Worm (Caenorhabditis elegans) whole organism, dauer: ENCODE results near the gene T19D2.3.

Source experiments
- unc-62 ChIP-seq: sonication (generic microtip); optimal IDR thresholded peaks from 2 replicates; lab custom pipeline; 2017; ENCODE audit warnings: missing biosample characterization, missing genetic modification reagents, missing genetic modification characterization

T19D2.3 gene

DNA sequence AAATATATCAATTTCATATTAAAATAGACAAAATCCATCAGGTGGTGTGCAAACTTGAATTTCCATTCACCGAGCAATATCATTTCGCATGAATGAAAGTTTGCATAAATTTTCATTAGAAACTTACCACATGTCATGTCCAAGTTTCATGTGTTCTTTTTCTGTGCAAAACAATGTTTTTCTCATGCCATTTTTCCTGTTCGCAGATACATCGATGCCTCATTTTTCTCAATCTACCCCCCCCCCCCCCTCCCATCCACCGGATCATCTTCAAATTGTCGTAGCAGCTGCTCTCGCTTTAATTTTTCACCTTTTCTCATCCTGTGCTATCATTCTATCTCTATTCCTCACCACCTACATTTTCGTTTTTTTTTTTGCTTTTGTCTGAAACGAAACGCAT lies at the start of gene T19D2.3:
TSS of gene T19D2.3 (plus strand) at position 301 of the 400 bp plus-strand sequence.
- TF ChIP-seq unc-62 (GFP tag; lab: Kevin White, UChicago), result no peak

DNA sequence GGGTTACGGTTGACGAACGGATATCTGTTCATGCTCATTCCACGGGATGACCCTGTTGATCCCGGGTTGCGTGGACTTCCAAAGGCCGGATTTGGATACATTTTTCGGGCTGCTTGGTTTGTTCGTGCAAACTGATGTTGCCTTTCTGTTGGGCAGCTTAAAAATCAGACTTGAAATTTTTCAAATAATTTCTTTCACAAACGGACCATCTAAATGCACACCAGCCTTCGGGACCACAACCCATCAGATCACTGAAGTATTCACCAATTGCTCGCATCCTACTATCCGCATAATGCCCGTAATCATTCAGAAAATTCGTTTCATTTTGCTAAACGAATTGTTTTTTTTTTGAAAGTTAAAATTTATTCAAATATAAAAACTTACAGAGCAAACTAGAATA lies 43.5 kb upstream of the T19D2.3 start, which contains the start of gene F47F2.3:
TSS of gene F47F2.3 (minus strand) at position 101 of the 400 bp plus-strand sequence.
- no peak for TF ChIP-seq unc-62 (GFP tag; lab: Kevin White, UChicago)

DNA sequence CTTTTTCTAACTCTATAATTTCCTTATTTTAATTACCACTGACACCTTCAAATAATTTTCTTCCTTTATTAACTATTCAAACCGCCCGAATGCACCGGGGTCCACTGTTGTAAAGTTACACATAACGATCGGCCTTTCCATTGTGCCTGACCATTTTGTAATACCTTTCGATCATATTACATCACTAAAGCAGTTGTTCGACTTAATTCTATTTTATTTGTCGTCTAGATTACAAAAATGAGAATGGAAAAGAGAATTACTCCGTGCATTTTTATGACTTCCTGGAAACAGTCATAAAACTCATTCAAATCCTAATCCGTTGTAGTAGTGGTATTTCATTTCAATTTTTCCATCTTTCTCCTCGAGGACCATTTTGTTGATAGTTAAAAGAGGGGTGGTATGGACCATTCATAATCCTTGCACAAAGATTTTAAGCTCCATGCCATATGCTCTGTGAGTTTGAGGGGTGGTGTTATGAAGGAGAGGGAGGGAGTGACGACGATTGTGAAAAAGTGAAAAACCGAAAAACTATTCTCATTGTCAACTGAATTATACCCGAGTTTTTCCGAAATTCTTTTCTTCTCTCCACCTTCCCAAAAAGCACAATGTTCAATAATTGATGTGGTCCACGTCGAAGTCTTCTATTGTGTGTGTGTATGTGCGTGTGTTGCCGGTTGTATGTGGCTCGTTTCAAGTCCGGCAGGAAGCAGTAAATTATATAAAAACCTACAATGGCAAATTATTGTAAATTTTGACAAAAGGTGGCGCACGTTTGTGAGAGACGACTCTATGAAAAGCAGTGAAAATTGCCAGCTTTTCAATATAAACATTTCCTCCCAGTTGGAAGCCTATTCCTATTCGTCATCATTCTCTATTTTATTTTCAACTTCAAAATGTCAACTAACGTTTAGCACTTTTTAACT lies 40.5 kb upstream of the T19D2.3 start:
- no peak for TF ChIP-seq unc-62 (GFP tag; lab: Kevin White, UChicago)

DNA sequence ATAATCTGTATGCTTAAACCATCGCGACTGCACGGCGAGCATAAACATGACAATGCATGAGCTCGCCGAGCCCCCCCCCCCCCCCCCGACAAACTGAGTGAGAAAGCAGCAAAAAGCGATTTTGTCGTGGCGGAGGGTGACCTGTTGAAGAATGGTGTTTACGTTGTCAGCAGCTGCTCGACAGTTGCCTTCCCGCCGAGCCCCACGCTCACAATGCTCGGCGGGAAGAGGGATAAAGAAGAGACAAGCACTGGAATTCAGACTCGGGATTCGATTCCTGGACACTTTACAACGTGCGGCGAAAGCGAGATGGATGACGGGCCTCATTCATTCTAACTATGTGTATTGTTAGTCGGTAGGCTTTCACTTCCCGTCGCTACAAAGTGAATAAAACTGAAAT lies 38.3 kb upstream of the T19D2.3 start:
- no peak for TF ChIP-seq unc-62 (GFP tag; lab: Kevin White, UChicago)

DNA sequence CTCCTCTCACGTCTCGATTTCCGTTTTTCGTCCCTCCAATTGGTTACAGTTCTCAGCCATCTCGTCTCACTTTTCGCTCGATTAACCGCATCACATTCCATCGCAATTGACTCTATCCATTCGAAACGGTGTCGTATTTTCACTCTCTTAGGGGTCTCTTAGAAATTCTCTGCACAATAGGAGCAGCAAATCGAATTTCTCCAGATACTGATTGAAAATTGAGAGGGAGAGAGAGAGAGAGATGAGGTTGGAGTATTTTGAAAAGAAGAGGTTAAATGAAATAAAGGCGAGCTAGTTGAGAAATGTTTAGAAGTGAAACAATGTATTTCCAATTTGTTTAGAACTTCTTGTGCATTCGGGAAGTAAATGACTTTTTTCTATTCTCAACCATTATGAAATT lies 37.7 kb upstream of the T19D2.3 start:
- no peak for TF ChIP-seq unc-62 (GFP tag; lab: Kevin White, UChicago)

DNA sequence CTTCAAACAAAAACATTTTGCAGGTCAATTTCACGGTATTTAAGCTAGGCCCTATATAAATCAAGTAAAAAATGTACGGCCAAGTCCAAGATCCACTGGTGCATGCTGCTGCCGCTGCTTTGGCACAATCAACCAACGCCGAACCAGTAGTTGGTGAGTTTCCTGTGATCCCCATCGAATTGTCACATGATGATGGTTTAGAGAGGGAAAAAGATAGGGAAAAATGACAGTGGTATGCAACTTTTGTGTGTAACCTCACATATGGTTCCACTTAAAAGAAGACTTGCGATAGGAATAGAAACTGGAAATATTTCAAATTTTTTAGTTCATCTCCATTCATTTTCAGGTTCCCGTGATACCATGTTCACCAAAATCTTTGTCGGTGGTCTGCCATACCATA lies 34.5 kb upstream of the T19D2.3 start, which contains the start of gene sup-12:
TSS of gene sup-12 (plus strand) at position 17 of the 400 bp plus-strand sequence.
- no peak for TF ChIP-seq unc-62 (GFP tag; lab: Kevin White, UChicago)

DNA sequence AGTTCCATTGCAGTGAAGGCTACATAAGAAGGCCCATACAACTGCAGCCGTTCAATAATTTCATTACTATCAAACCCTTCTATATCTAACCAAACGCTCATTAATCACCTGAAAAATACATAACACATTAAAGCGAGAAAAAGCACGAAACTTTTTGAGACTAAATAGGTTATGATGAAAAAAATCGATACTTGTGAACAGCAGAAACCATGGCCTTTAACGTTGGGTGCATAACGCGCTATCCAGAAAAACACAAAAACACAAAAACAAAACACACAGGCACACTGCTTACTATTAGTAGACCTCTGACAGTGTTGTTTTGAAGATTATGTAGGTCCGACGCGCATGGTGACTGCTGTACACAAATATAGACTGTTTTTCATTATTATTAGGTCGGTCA lies 27.8 kb upstream of the T19D2.3 start, which contains the start of gene T22B2.5:
TSS of gene T22B2.5 (minus strand) at position 101 of the 400 bp plus-strand sequence.
- TF ChIP-seq unc-62 (GFP tag; lab: Kevin White, UChicago), result no peak

DNA sequence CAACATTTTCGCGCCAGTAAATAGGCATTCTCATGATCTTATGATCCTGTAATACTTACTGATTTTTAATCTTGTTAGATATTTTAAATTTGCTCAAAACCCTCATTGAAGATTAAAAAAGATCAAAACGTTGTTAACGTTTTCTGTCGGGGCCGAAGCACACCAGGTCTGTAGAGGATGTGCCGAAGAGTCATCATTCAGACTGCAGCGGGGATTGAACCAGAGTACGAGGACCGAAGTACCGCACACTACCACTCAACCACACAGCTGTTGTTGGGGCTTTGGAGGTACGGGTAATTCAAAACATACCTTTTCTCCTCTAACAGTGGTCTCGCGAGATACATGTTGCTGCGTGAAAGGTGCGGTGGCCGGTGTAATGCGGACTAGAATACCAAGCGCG lies 24.8 kb upstream of the T19D2.3 start:
- no peak for TF ChIP-seq unc-62 (GFP tag; lab: Kevin White, UChicago)

DNA sequence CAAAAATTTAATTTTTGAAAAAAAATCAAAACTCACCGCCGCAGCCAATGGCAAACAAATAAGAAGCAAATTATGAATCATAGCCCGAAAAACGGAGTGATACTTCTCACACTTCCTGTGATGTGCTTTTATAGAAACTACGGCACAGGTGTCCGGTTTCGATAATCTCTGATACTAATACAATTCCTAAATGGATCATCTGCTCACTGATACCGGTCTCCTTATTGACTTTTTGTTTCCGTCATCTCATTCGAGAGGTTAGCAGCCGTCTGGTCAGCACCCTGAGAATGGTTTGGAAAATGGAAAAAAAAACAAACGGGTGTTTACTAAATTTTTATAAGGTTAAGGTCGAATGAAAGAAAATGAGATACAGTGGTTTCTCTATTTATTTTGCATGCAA lies 23.3 kb upstream of the T19D2.3 start, which contains the start of gene idpp-9:
TSS of gene idpp-9 (minus strand) at position 101 of the 400 bp plus-strand sequence.
- no peak for TF ChIP-seq unc-62 (GFP tag; lab: Kevin White, UChicago)

DNA sequence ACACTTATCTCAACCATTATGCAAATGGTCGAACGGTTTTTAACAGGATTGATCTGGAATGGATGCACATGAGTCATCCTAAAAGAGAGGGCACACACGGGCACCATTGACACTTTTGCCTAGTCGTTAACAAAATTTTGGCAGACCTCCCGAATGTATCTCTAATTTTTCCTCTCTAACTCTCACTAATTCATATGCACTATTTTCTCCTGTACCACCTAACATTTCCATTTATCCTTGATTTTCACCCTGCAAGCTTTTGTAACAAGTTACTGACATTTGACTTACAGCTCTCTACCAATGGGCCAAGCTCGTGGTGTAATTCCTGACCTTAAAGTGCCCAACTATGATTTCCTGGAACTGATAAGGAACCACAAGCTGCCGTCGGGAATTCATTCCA lies 22.0 kb upstream of the T19D2.3 start, which contains the start of gene T22B2.3:
TSS of gene T22B2.3 (plus strand) at position 301 of the 400 bp plus-strand sequence.
- no peak for TF ChIP-seq unc-62 (GFP tag; lab: Kevin White, UChicago)

DNA sequence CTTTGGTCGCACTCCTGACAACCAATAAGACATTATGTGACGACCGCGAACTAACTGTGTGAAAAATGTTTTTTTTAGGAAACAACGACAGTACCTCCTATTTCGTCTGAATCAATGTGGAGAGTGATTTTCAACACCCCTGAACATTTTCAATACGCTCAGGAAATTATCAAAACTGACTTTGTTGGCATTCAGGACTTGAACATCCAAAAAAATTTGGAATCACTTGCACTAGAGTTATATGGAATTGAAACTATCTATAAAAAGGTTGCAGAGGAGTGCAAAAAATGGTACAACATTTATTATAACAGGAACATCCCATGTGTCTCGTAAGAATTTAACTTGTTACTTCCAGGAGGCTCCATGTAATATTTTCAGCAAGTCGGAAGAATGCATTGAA lies 20.9 kb upstream of the T19D2.3 start:
- TF ChIP-seq unc-62 (GFP tag; lab: Kevin White, UChicago), result no peak

DNA sequence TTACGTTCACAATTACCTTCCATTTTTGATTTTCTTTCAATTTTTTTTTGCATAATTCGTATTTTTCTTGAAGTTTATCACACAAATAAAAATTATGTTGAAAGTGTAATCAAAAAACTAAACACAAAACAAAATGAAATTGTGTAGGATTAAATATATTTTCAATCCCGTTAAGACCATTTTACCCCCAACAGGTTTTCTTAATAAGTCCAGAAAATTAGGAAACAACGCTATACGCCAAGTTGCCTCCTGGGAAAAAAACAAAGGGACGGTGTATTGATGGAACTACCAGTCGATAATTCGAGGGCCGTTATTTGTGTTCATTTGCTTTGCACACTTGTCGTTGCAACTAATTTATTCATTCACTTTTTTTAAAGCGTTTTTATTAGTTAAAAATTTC lies 19.4 kb upstream of the T19D2.3 start:
- TF ChIP-seq unc-62 (GFP tag; lab: Kevin White, UChicago), result no peak

DNA sequence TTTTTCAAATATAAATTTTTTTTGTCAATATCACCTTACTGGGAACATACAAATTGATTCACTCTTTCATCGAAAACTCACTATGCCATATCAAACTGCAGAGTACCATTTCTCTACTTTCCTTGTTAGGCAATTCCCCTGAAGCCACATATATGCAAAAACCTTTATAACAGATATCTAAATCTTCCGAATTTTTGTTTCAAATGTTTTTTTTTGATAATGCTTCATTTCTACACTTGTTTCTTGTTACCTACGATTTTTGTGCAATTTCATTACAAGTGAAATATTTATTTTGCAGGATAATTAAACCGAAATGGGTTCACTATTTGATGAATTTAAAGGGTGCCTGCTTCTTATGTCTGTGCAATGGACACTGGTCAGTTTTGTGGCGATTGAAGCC lies 18.9 kb upstream of the T19D2.3 start, which contains the start of gene T22B2.2:
TSS of gene T22B2.2 (plus strand) at position 301 of the 400 bp plus-strand sequence.
- no peak for TF ChIP-seq unc-62 (GFP tag; lab: Kevin White, UChicago)

DNA sequence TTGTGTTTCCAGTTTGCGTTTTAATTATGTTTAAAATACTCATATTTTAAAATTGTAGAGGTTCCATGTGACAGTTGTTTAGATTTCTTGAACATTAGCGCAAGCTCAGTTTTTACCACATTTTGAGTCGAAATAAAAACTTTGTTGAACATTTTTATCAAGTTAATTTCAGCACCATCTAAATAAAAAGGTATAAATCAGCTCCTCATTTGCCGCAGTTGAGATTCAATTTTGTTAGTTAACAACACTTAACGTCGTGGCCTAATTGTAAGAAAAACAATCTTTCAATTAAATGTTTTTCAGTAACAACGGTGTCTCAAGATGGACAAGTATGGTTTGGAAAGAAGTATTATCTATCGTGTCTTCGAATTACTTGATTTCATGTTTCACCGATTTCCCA lies 18.3 kb upstream of the T19D2.3 start:
- TF ChIP-seq unc-62 (GFP tag; lab: Kevin White, UChicago), result no peak

DNA sequence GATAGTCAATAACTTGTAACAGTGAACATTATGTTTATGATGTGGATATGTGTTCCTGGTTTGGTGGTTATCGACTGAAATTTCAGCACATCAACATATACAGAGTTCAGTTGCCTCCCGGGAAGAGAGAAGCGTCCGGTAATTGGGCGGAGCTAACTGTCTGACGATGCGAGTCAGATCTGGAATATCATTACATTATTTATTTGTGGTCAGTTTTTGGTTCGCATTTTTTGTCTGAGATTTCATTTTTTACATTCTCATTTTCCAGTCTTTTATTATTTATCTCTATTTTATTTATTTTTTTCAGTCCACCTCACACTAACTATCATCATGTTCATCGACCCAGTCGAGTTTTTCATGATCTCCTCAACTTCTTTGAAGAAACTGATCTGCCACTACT lies 13.3 kb upstream of the T19D2.3 start, which contains the start of gene T22B2.1:
TSS of gene T22B2.1 (plus strand) at position 301 of the 400 bp plus-strand sequence.
- TF ChIP-seq unc-62 (GFP tag; lab: Kevin White, UChicago), result no peak

DNA sequence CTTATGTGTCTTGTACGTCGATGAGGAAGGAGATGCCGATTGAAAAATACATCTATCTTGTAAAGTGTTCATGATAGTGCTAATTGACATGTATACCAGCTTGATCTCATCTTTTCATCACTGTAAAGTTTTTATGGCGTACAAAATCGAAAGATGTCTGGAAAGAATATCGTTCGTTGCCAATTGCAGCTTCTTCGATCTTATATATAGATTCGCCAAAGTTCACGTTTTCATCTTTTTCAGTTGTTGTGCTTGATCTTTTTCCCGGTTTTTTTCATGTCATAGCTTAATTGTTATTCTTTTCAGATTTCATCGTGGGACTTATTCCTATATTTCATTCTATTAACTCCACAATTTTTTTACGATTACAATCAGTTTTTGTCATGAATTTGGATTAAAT lies 7.7 kb upstream of the T19D2.3 start, which contains the start of gene adt-3:
TSS of gene adt-3 (plus strand) at position 301 of the 400 bp plus-strand sequence.
- TF ChIP-seq unc-62 (GFP tag; lab: Kevin White, UChicago), result no peak
